Worm (Caenorhabditis elegans) whole organism, L4 larva: Measurements from ENCODE around the gene C16C8.27.

Experiments used
- aha-1 ChIP-seq: fragments of 150-350 bp; peaks from one replicate; lab custom pipeline; 2014; ENCODE audit warnings: missing biosample characterization, missing genetic modification characterization
- lin-13 ChIP-seq: fragments of 150-350 bp; optimal IDR thresholded peaks from 2 replicates; lab custom pipeline; 2014; ENCODE audit warnings: missing biosample characterization, missing genetic modification reagents, missing genetic modification characterization
- nhr-10 ChIP-seq: fragments of 150-350 bp; optimal IDR thresholded peaks from 2 replicates; lab custom pipeline; 2014; ENCODE audit warnings: missing biosample characterization, missing genetic modification characterization
- nhr-237 ChIP-seq: sonication (generic microtip); optimal IDR thresholded peaks from 2 replicates; lab custom pipeline; 2017; ENCODE audit warnings: missing biosample characterization, missing genetic modification characterization
- pqm-1 ChIP-seq: sonication (generic microtip); optimal IDR thresholded peaks from 2 replicates; lab custom pipeline; 2017; ENCODE audit warnings: missing biosample characterization, missing genetic modification characterization
- snpc-4 ChIP-seq: fragments of 150-350 bp; optimal IDR thresholded peaks from 2 replicates; lab custom pipeline; 2014; ENCODE audit warnings: missing biosample characterization, missing genetic modification characterization
- unc-130 ChIP-seq: sonication (generic microtip); optimal IDR thresholded peaks from 2 replicates; lab custom pipeline; 2016; ENCODE audit warnings: missing genetic modification reagents, missing genetic modification characterization, missing compliant biosample characterization
- vab-7 ChIP-seq: fragments of 200-800 bp; sonication (Bioruptor generic); IDR thresholded peaks from 2 replicates; pipeline ENCODE4 v1.3.6; 2022; ENCODE audit warnings: missing genetic modification reagents, missing genetic modification characterization, missing compliant biosample characterization
- ztf-11 ChIP-seq: fragments of 150-350 bp; optimal IDR thresholded peaks from 2 replicates; lab custom pipeline; 2014; ENCODE audit warnings: missing biosample characterization, missing genetic modification characterization

DNA sequence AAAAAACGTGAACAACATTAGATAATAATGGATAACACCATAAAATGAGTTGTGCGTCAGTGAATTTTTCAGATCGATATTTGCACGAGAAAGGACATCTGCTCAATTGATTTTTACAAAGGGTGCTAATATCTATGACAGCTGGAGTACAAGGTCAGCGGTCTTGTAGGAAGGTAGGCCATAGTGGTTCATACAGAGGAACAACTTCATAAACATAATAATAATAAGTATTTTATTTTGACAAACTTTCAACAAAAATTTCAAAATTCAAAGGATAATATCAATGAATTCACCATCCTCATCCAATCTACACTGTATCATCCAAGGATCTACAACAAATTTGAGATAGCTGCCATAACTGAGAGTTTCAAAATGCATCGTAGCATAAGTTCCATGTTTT lies 35.7 kb downstream of the C16C8.27 start, which contains the start of gene fbxb-104:
- TF ChIP-seq snpc-4 (tag; lab: Kevin White, UChicago), result no peak
- TF ChIP-seq unc-130 (GFP tag; lab: Kevin White, UChicago), result no peak
- no peak for TF ChIP-seq lin-13 (GFP tag; lab: Kevin White, UChicago)
- no peak for TF ChIP-seq aha-1
- TF ChIP-seq vab-7 (GFP tag; lab: Robert Waterston, UW), result no peak
- TF ChIP-seq nhr-237 (tag; lab: Kevin White, UChicago), result no peak
- TF ChIP-seq nhr-10 (tag; lab: Kevin White, UChicago), result no peak
- TF ChIP-seq pqm-1 (tag; lab: Kevin White, UChicago), result no peak
- no peak for TF ChIP-seq ztf-11 (tag; lab: Kevin White, UChicago)
